Fruit fly (Drosophila melanogaster): Measurements from ENCODE around the gene Gba1b.
A peak's percentile ranks its signal among the peaks of the same experiment; 100 is the strongest.

Gba1b gene

dm6 chr3R:23658948-23659347 lies 45.7 kb upstream of the Gba1b start:
- TF ChIP-seq Camta (GFP tag; optimal IDR thresholded peaks at IDR 0.05) (no peak), CG12659 (GFP tag; optimal IDR thresholded peaks at IDR 0.05) (no peak), Pdp1 (GFP tag; optimal IDR thresholded peaks at IDR 0.05) (no peak), CG6689 (GFP tag; IDR thresholded peaks at IDR 0.05) (no peak), corto (GFP tag; optimal IDR thresholded peaks at IDR 0.05) (no peak), CG4282 (GFP tag; optimal IDR thresholded peaks at IDR 0.05) (no peak), CG1602 (GFP tag; optimal IDR thresholded peaks at IDR 0.05) (no peak), HmgD (GFP tag; optimal IDR thresholded peaks at IDR 0.05) (no peak), shn (GFP tag; optimal IDR thresholded peaks at IDR 0.05) (no peak), NC2α (GFP tag; optimal IDR thresholded peaks at IDR 0.05) (no peak), CG4360 (GFP tag; IDR thresholded peaks at IDR 0.05) (no peak), CG2889 (GFP tag; IDR thresholded peaks at IDR 0.05) (no peak), Usf (GFP tag; optimal IDR thresholded peaks at IDR 0.05) (no peak)

dm6 chr3R:23659598-23659997 lies 45.0 kb upstream of the Gba1b start:
- TF ChIP-seq CG2120 (GFP tag; optimal IDR thresholded peaks at IDR 0.05) = no peak
- no peak for TF ChIP-seq schlank (tag; optimal IDR thresholded peaks at IDR 0.05)
- TF ChIP-seq fd96Cb (tag; optimal IDR thresholded peaks at IDR 0.05) = peak; percentile 8
- TF ChIP-seq Sox102F (GFP tag; optimal IDR thresholded peaks at IDR 0.05) = peak; percentile 65
- TF ChIP-seq Dp (GFP tag; optimal IDR thresholded peaks at IDR 0.05) = no peak
- TF ChIP-seq ap (GFP tag; IDR thresholded peaks at IDR 0.05) = no peak
- no peak for TF ChIP-seq gro (GFP tag; optimal IDR thresholded peaks at IDR 0.05)
- TF ChIP-seq ATbp (GFP tag; optimal IDR thresholded peaks at IDR 0.05) = peak; percentile 24
- TF ChIP-seq CG32767 (GFP tag; IDR thresholded peaks at IDR 0.05) = no peak
- TF ChIP-seq Doc3 (GFP tag; IDR thresholded peaks at IDR 0.05; ENCODE audit: partially characterized antibody) = no peak
- no peak for TF ChIP-seq Poxn (GFP tag; IDR thresholded peaks at IDR 0.05)
- TF ChIP-seq nerfin-2 (GFP tag; IDR thresholded peaks at IDR 0.05; ENCODE audit: partially characterized antibody) = no peak
- no peak for TF ChIP-seq Ada2b (GFP tag; IDR thresholded peaks at IDR 0.05)
- TF ChIP-seq CG16813 (GFP tag; IDR thresholded peaks at IDR 0.05; ENCODE audit: partially characterized antibody) = no peak
- TF ChIP-seq dmrt99B (tag; optimal IDR thresholded peaks at IDR 0.05) = peak; percentile 10
- no peak for TF ChIP-seq CG14965 (GFP tag; optimal IDR thresholded peaks at IDR 0.05; ENCODE audit: borderline replicate concordance)
- no peak for TF ChIP-seq lab (GFP tag; optimal IDR thresholded peaks at IDR 0.05)
- TF ChIP-seq Hand (GFP tag; optimal IDR thresholded peaks at IDR 0.05) = no peak
- no peak for TF ChIP-seq CG8290 (GFP tag; optimal IDR thresholded peaks at IDR 0.05)
- no peak for TF ChIP-seq CG8290 (tag; optimal IDR thresholded peaks at IDR 0.05)
- TF ChIP-seq E2f1 (GFP tag; IDR thresholded peaks at IDR 0.05) = no peak
- no peak for TF ChIP-seq Rfx (GFP tag; IDR thresholded peaks at IDR 0.05)
- no peak for TF ChIP-seq row (GFP tag; IDR thresholded peaks at IDR 0.05)
- TF ChIP-seq H15 (GFP tag; IDR thresholded peaks at IDR 0.05) = no peak
- TF ChIP-seq CG6854 (GFP tag; optimal IDR thresholded peaks at IDR 0.05) = no peak
- no peak for TF ChIP-seq CG8359 (GFP tag; optimal IDR thresholded peaks at IDR 0.05; ENCODE audit: borderline replicate concordance)
- no peak for TF ChIP-seq CG7786 (GFP tag; optimal IDR thresholded peaks at IDR 0.05)
- TF ChIP-seq Stat92E (GFP tag; optimal IDR thresholded peaks at IDR 0.05) = no peak
- TF ChIP-seq CG3407 (GFP tag; optimal IDR thresholded peaks at IDR 0.05) = no peak
- no peak for TF ChIP-seq CHES-1-like (GFP tag; optimal IDR thresholded peaks at IDR 0.05)
- TF ChIP-seq al (GFP tag; IDR thresholded peaks at IDR 0.05) = no peak
- TF ChIP-seq da (GFP tag; optimal IDR thresholded peaks at IDR 0.05) = no peak
- TF ChIP-seq Antp (GFP tag; optimal IDR thresholded peaks at IDR 0.05) = no peak
- TF ChIP-seq CG7963 (GFP tag; IDR thresholded peaks at IDR 0.05; ENCODE audit: partially characterized antibody) = no peak
- TF ChIP-seq gem (tag; optimal IDR thresholded peaks at IDR 0.05) = peak; percentile 54
- TF ChIP-seq ken (GFP tag; IDR thresholded peaks at IDR 0.05) = no peak
- TF ChIP-seq shn (GFP tag; optimal IDR thresholded peaks at IDR 0.05) = no peak
- TF ChIP-seq sens (GFP tag) = peak; percentile 63
- TF ChIP-seq wor (GFP tag; IDR thresholded peaks at IDR 0.05) = no peak
